Worm (Caenorhabditis elegans) whole organism, L4 larva: ENCODE measurements around the gene srab-16.

Experiments used
- egl-43 ChIP-seq: fragments of 200-800 bp; sonication (Bioruptor generic); IDR thresholded peaks from 2 replicates; pipeline ENCODE4 v1.3.6; 2022; ENCODE audit warnings: missing genetic modification reagents, missing genetic modification characterization, missing compliant biosample characterization
- lin-15B ChIP-seq: fragments of 150-350 bp; sonication (generic microtip); optimal IDR thresholded peaks from 3 replicates; lab custom pipeline; 2014; ENCODE audit warnings: missing biosample characterization, missing genetic modification characterization
- skn-1 ChIP-seq: fragments of 150-350 bp; optimal IDR thresholded peaks from 2 replicates; lab custom pipeline; 2014; ENCODE audit warnings: missing biosample characterization, missing genetic modification characterization
- unc-62 ChIP-seq, 3 experiments: fragments of 150-350 bp in 1 of 3; sonication (generic microtip); optimal IDR thresholded peaks in 2 of 3; peaks in 1 of 3; 1 replicate in 1 of 3; 2 replicates in 2 of 3; lab custom pipeline; 2014 to 2017; ENCODE audit warnings: missing biosample characterization in 3 of 3, missing genetic modification characterization in 3 of 3, missing genetic modification reagents in 3 of 3, missing genotype in 1 of 3
- zfp-3 ChIP-seq: fragments of 200-800 bp; sonication (Bioruptor generic); conservative IDR thresholded peaks from 2 replicates; pipeline ENCODE4 v1.3.6; 2022; ENCODE audit warnings: missing genetic modification reagents, missing genetic modification characterization, missing compliant biosample characterization
- ztf-7 ChIP-seq: fragments of 150-350 bp; optimal IDR thresholded peaks from 2 replicates; lab custom pipeline; 2014; ENCODE audit warnings: missing biosample characterization, missing genetic modification characterization

DNA sequence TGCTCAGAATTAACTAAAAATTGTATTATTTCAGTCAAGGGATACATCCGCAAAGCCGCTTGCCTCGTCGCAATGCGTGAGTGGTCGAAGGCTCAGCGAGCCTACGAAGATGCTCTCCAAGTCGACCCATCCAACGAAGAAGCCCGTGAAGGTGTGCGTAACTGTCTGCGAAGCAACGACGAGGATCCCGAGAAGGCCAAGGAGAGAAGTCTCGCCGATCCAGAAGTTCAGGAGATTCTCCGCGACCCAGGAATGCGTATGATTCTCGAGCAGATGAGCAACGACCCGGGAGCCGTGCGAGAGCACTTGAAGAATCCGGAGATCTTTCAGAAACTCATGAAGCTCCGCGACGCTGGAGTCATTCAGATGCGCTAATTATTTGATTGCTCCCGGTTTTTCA lies 8.2 kb upstream of the srab-16 start:
- TF ChIP-seq lin-15B (tag; lab: Kevin White, UChicago) = no peak
- TF ChIP-seq skn-1 = no peak
- no peak for TF ChIP-seq unc-62 (GFP tag; optimal IDR thresholded peaks at IDR 0.05 in 1 of 2; lab: Kevin White, UChicago)
- TF ChIP-seq unc-62 (tag; optimal IDR thresholded peaks at IDR 0.05; lab: Kevin White, UChicago) = no peak
- no peak for TF ChIP-seq egl-43 (GFP tag; lab: Robert Waterston, UW)
- TF ChIP-seq zfp-3 (GFP tag; lab: Robert Waterston, UW) = no peak
- no peak for TF ChIP-seq ztf-7 (tag; lab: Kevin White, UChicago)
